Worm (Caenorhabditis elegans) whole organism, early embryonic: ENCODE results near the gene col-80.

Source experiments
- ama-1 ChIP-seq: fragments of 150-350 bp; optimal IDR thresholded peaks from 2 replicates; lab custom pipeline; 2014
- ceh-13 ChIP-seq: fragments of 200-800 bp; sonication (Bioruptor generic); optimal IDR thresholded peaks from 2 replicates; lab custom pipeline; 2018; ENCODE audit warnings: mild to moderate bottlenecking, missing genetic modification characterization, missing compliant biosample characterization
- ceh-36 ChIP-seq: sonication (generic microtip); optimal IDR thresholded peaks from 2 replicates; lab custom pipeline; 2016; ENCODE audit warnings: missing genetic modification characterization, inconsistent platforms, missing compliant biosample characterization
- ets-7 ChIP-seq: sonication (generic microtip); optimal IDR thresholded peaks from 2 replicates; lab custom pipeline; 2016; ENCODE audit warnings: missing genotype, missing genetic modification characterization, missing compliant biosample characterization
- pes-1 ChIP-seq: fragments of 200-800 bp; sonication (Bioruptor generic); IDR thresholded peaks from 2 replicates; pipeline ENCODE4 v1.3.6; 2022; ENCODE audit warnings: missing genetic modification reagents, missing genetic modification characterization, missing compliant biosample characterization
- sea-1 ChIP-seq: fragments of 200-800 bp; sonication (Bioruptor generic); conservative IDR thresholded peaks from 2 replicates; pipeline ENCODE4 v1.3.6; 2022; ENCODE audit warnings: missing genetic modification characterization, missing compliant biosample characterization

DNA sequence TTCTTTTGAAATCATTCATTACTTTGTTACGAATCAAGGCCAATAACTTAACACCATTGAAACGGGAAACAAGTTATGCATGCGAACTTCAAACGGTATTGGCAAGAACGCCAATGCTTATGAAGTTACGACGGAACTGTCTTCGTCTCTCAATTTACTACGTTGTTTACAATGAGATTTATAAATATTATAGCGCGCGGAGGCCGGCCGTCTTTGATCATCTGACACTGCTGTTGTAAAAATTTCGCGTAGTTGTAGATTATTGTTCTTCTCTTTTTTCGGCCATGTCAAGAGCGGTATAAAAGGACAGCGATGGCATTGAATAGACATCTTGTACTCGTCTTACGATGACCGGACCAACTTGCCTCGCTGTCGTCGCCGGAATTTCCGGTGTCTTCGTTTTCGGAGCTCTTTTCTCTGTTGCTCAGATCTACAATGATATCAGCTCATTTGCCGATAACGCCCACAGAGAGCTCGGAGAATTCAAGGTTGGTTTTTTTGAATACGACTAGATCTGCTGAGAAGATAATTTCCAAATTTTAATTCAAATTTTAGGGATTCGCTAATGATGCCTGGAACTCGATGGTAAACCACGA lies 2.3 kb upstream of the col-80 start, which contains the start of gene col-39:
- no peak for TF ChIP-seq ama-1 (lab: Kevin White, UChicago)
- no peak for TF ChIP-seq ets-7 (tag; lab: Kevin White, UChicago)
- no peak for TF ChIP-seq sea-1 (GFP tag; lab: Robert Waterston, UW)
- TF ChIP-seq ceh-13 (GFP tag; lab: Kevin White, UChicago) = no peak
- no peak for TF ChIP-seq pes-1 (GFP tag; lab: Robert Waterston, UW)
- no peak for TF ChIP-seq ceh-36 (tag; lab: Kevin White, UChicago)
